Worm (Caenorhabditis elegans) whole organism, L2 larva: ENCODE data around the gene irld-47.

ENCODE experiments used
- R02D3.7 ChIP-seq: fragments of 150-350 bp; optimal IDR thresholded peaks from 2 replicates; lab custom pipeline; 2014; ENCODE audit warnings: missing biosample characterization, missing genetic modification characterization
- aly-2 ChIP-seq: fragments of 150-350 bp; optimal IDR thresholded peaks from 2 replicates; lab custom pipeline; 2014; ENCODE audit warnings: missing biosample characterization, missing genetic modification characterization
- ceh-16 ChIP-seq: fragments of 150-350 bp; optimal IDR thresholded peaks from 2 replicates; lab custom pipeline; 2014; ENCODE audit warnings: missing biosample characterization, missing genetic modification characterization
- elt-3 ChIP-seq: sonication (generic microtip); optimal IDR thresholded peaks from 2 replicates; lab custom pipeline; 2017; ENCODE audit warnings: missing biosample characterization, missing genetic modification characterization
- fos-1 ChIP-seq: fragments of 150-350 bp; optimal IDR thresholded peaks from 2 replicates; lab custom pipeline; 2014; ENCODE audit warnings: missing biosample characterization, missing genetic modification characterization
- lin-13 ChIP-seq: fragments of 150-350 bp; optimal IDR thresholded peaks from 2 replicates; lab custom pipeline; 2014; ENCODE audit warnings: missing biosample characterization, missing genetic modification reagents, missing genetic modification characterization
- lin-39 ChIP-seq: fragments of 150-350 bp; optimal IDR thresholded peaks from 2 replicates; lab custom pipeline; 2014; ENCODE audit warnings: missing biosample characterization, missing genetic modification reagents, missing genetic modification characterization
- lsy-2 ChIP-seq, 2 experiments: fragments of 150-350 bp in 1 of 2; sonication (generic microtip) in 1 of 2; optimal IDR thresholded peaks; 2 replicates each; lab custom pipeline; 2014 to 2017; ENCODE audit warnings: missing biosample characterization in 2 of 2, missing genetic modification characterization in 2 of 2
- mdl-1 ChIP-seq, 2 experiments: fragments of 150-350 bp in 1 of 2; sonication (generic microtip) in 1 of 2; optimal IDR thresholded peaks; 2 replicates each; lab custom pipeline; 2017; ENCODE audit warnings: missing biosample characterization in 2 of 2, missing genetic modification characterization in 2 of 2
- nhr-11 ChIP-seq: fragments of 150-350 bp; optimal IDR thresholded peaks from 2 replicates; lab custom pipeline; 2014; ENCODE audit warnings: missing biosample characterization, missing genetic modification characterization
- nhr-237 ChIP-seq: fragments of 150-350 bp; optimal IDR thresholded peaks from 2 replicates; lab custom pipeline; 2014; ENCODE audit warnings: missing biosample characterization, missing genetic modification characterization
- sma-9 ChIP-seq, 2 experiments: fragments of 150-350 bp in 1 of 2; sonication (generic microtip) in 1 of 2; optimal IDR thresholded peaks; 2 replicates each; lab custom pipeline; 2014 to 2016; ENCODE audit warnings: missing genetic modification characterization in 2 of 2, mild to moderate bottlenecking in 1 of 2, missing biosample characterization in 1 of 2, missing compliant biosample characterization in 1 of 2, missing genetic modification reagents in 1 of 2, moderate library complexity in 1 of 2
- unc-62 ChIP-seq: fragments of 150-350 bp; optimal IDR thresholded peaks from 2 replicates; lab custom pipeline; 2014; ENCODE audit warnings: missing biosample characterization, missing genetic modification reagents, missing genetic modification characterization

- TF ChIP-seq lin-13 (no peak), nhr-237 (tag; lab: Kevin White, UChicago) (no peak), unc-62 (no peak), lsy-2 (tag; optimal IDR thresholded peaks at IDR 0.05; lab: Kevin White, UChicago) (no peak), mdl-1 (tag; optimal IDR thresholded peaks at IDR 0.05; lab: Kevin White, UChicago) (no peak), R02D3.7 (tag; lab: Kevin White, UChicago) (no peak), nhr-11 (no peak), fos-1 (tag; lab: Kevin White, UChicago) (no peak), aly-2 (tag; lab: Kevin White, UChicago) (no peak), ceh-16 (tag; lab: Kevin White, UChicago) (no peak), sma-9 (GFP tag; optimal IDR thresholded peaks at IDR 0.05; lab: Kevin White, UChicago) (no peak), sma-9 (tag; optimal IDR thresholded peaks at IDR 0.05; lab: Kevin White, UChicago) (no peak), lin-39 (tag; lab: Kevin White, UChicago) (no peak), elt-3 (tag; lab: Kevin White, UChicago) (no peak)
Observed at ce11 chrII:7835314-7835713, 13.0 kb upstream of the irld-47 start, which contains the start of gene cex-2.
